Worm (Caenorhabditis elegans): ENCODE measurements around the gene F42A10.7.

DNA sequence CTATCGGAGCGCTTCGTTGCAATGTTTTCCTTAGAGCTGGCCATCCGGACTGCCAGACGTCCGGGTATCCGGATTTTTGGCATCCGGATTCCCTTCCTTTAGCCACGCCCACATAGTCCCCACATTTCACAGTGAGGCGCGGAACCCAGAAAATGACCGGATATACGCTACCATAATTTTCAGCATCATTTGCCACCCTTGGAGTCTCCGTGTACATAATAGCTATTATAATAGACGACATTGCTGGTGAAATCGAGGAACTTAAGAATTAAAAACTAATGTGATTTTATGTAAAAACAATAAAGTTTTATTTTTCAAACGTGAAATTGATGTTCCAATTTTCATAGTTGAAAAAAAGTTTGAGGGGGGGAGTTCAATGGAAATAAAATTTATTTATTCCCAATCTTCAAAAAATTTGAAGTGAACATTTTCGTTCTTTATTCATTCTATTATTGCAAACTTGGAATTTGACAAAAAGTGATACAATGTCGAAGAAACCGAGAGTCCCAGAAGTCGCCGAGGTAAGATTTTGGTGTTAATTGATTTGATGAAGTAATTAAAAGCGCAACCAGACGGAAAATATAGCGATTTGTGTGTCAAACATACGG, 31.8 kb upstream of the F42A10.7 start:
- TF ChIP-seq ceh-22 (tag; optimal IDR thresholded peaks at IDR 0.05) (no peak), hlh-8 (tag; optimal IDR thresholded peaks at IDR 0.05) (no peak), K09A11.1 (tag; optimal IDR thresholded peaks at IDR 0.05; ENCODE audit: insufficient read depth) (no peak), lin-11 (tag; optimal IDR thresholded peaks at IDR 0.05) (no peak), nfya-1 (tag; optimal IDR thresholded peaks at IDR 0.05) (no peak), elt-2 (tag; optimal IDR thresholded peaks at IDR 0.05) (no peak), tbx-7 (tag; optimal IDR thresholded peaks at IDR 0.05) (no peak), ceh-30 (tag; optimal IDR thresholded peaks at IDR 0.05) (no peak), hlh-30 (tag; optimal IDR thresholded peaks at IDR 0.05; ENCODE audit: insufficient read depth) (no peak), pqm-1 (tag; optimal IDR thresholded peaks at IDR 0.05) (no peak), dmd-4 (tag; optimal IDR thresholded peaks at IDR 0.05; ENCODE audit: borderline replicate concordance) (no peak)
